Fruit fly (Drosophila melanogaster) whole organism: ENCODE data around the gene drm.

Experiments used
- CG8478 ChIP-seq: fragments of >200 bp; optimal IDR thresholded peaks from 2 replicates; lab custom pipeline; 2018; ENCODE audit warnings: inconsistent platforms
- Dll ChIP-seq: fragments of >200 bp; optimal IDR thresholded peaks from 2 replicates; lab custom pipeline; 2017
- EcR ChIP-seq, 2 experiments: fragments of >200 bp; optimal IDR thresholded peaks; 2 replicates each; lab custom pipeline; 2017; ENCODE audit warnings: missing biosample characterization in 2 of 2, missing genetic modification characterization in 2 of 2, missing genetic modification reagents in 2 of 2
- pan ChIP-seq: fragments of >200 bp; optimal IDR thresholded peaks from 2 replicates; lab custom pipeline; 2017
- psq ChIP-seq: fragments of >200 bp; optimal IDR thresholded peaks from 2 replicates; lab custom pipeline; 2017
- usp ChIP-seq: fragments of >200 bp; optimal IDR thresholded peaks from 2 replicates; lab custom pipeline; 2017; ENCODE audit warnings: missing biosample characterization, missing genetic modification characterization, mixed read lengths

dm6 chr2L:3557471-3557870 lies 18.4 kb downstream of the drm start:
- TF ChIP-seq CG8478 (no peak), usp (GFP tag; lab: Kevin White, UChicago) (no peak), psq (no peak), EcR (GFP tag; optimal IDR thresholded peaks at IDR 0.05; lab: Kevin White, UChicago) (no peak), pan (lab: Kevin White, UChicago) (no peak), Dll (lab: Kevin White, UChicago) (no peak)
